Worm (Caenorhabditis elegans) whole organism, L4/young adult: Measurements from ENCODE around the gene tag-234.
"Not testable (repeated sequence)": the region's sequence is repeated elsewhere in the genome, so short reads cannot be mapped to it uniquely, and the experiment has no call there.

ENCODE experiments used
- W03F9.2 ChIP-seq: fragments of 150-350 bp; optimal IDR thresholded peaks from 2 replicates; lab custom pipeline; 2014; ENCODE audit warnings: missing biosample characterization, missing genetic modification characterization
- dao-5 ChIP-seq: sonication (generic microtip); optimal IDR thresholded peaks from 2 replicates; lab custom pipeline; 2016; ENCODE audit warnings: missing genotype, missing genetic modification characterization, moderate library complexity, missing compliant biosample characterization
- him-1 ChIP-seq: sonication (generic microtip); optimal IDR thresholded peaks from 2 replicates; lab custom pipeline; 2016; ENCODE audit warnings: missing genotype, missing genetic modification reagents, missing genetic modification characterization, missing compliant biosample characterization

The tag-234 gene

DNA sequence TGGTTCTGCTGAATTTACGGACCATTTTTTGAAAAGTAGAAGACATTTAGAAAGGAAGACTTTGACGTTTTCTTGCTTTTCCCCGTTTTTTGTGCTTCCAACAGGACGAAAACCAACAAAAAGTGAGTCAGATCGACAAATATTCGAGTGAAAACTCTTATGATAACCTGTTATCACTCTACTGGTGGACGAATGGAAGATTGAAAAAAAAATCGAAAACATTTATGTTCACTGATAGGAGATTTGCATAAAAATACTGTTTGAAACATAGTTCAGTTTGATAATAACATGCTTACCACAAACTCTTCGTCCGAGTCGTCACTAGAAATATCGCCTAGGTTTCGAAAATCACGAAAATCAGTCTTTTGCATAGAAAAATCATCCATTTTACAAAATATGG lies 8.4 kb downstream of the tag-234 start:
- TF ChIP-seq dao-5 (tag; lab: Kevin White, UChicago) (no peak), him-1 (no peak), W03F9.2 (tag; lab: Kevin White, UChicago) (no peak)

DNA sequence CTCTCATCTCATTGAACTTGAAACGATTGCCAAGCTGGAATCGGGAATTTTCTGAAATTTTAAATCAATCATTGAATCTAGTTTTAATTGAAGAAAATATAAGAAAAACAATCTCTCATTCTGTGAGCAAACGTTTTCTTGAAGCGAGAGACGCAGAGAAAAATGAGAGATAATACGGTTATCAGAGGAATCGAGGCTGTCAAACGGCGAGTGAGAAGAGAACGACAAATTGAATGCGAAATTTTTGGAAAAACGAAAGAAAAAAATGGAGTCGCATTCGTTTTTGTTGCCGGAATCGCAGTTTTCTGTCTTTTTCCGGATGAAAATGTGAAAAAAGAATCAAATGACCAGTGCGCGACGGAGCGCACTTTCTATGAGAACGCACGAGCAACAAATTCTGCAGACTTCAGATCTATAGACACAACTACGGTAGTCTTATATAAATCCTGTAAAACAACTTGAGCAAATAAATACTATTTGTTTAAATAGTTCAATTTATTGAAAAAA lies 9.6 kb downstream of the tag-234 start, which contains the start of gene tex-2:
Gene tex-2 (minus strand): TSS at position 51 of the 507 bp plus-strand sequence.
- TF ChIP-seq dao-5 (tag; lab: Kevin White, UChicago), result no peak
- TF ChIP-seq W03F9.2 (tag; lab: Kevin White, UChicago), result peak; percentile 23

DNA sequence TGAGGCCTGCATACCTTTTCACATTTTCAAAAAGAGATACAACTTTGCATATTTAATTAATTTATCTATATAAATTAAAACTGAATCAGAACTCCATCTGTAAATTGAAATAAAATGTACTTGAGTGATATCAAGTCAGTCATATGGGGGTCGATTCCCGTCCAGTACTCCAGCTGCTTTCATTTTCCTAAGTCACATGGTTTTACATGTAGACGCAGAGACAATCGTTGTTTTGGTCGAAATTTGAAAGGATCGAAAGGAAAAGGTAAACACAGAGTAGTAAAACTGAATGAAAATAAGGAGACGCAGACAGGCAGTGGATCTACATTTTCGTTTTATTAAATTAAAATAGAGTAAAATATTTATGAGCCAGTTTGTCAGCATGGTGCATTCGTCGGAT lies 10.1 kb downstream of the tag-234 start:
- TF ChIP-seq W03F9.2 (tag; lab: Kevin White, UChicago), result no peak
- TF ChIP-seq him-1, result no peak
- TF ChIP-seq dao-5 (tag; lab: Kevin White, UChicago), result no peak

DNA sequence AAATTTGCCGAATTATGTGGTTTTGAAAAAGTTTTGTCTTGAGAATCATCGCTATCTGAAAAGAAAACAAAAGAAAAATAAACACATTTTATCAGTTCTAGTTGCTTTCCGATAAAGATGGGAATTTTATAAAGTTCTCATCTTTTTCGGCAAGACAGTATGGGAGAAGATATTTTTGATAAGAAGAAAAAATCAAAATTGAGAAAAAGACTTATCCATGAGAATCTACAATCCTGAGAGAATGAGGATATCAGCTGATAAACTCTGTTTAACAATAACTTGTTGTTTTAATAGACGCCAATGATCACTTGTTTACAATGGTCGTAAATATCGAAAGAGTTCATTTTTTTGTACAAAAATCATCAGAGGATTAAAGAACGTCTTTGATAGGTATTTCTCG lies 12.1 kb downstream of the tag-234 start, which contains the start of gene F55C12.6:
Gene F55C12.6 (minus strand): TSS at position 101 of the 400 bp plus-strand sequence.
- TF ChIP-seq W03F9.2 (tag; lab: Kevin White, UChicago) (no peak), dao-5 (tag; lab: Kevin White, UChicago) (no peak)

DNA sequence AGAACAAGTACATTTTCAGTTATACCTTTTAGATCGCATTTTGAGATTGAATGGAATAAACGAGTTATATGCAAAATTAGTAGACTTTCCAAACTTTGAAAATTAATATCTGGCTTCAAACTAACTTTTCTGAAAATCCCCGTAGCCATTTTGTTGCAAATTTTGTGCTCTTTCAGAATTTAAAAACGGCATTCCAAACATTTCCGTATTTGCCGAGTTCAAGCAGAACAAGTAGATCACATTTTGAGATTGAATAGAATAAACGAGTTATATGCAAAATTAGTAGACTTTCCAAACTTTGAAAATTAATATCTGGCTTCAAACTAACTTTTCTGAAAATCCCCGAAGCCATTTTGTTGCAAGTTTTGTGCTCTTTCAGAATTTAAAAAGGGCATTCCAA lies 12.5 kb downstream of the tag-234 start, which contains the start of gene F55C12.2:
Gene F55C12.2 (plus strand): TSS at position 301 of the 400 bp plus-strand sequence.
- not testable (repeated sequence) for TF ChIP-seq W03F9.2 (tag; lab: Kevin White, UChicago); dao-5 (tag; lab: Kevin White, UChicago); him-1

DNA sequence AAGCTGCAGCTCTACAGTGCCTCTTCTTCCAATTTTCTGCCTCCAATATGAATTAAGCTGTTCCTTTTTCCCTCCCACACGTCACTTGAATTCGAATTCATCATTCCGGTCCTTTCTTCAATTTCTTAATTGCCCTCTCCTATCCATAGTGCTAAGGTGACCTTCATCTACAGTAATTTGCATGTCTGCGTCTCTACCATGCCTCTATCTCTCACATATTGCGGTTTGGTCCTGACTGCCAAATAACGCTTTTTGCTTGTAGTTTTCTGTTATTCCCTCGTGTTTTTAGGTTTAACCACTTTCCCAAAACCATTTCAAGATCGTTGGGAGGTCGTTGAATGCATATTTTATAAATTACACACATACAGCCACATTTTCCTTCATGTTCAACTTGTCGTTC lies 16.7 kb downstream of the tag-234 start:
- TF ChIP-seq dao-5 (tag; lab: Kevin White, UChicago) (no peak), him-1 (no peak), W03F9.2 (tag; lab: Kevin White, UChicago) (no peak)

DNA sequence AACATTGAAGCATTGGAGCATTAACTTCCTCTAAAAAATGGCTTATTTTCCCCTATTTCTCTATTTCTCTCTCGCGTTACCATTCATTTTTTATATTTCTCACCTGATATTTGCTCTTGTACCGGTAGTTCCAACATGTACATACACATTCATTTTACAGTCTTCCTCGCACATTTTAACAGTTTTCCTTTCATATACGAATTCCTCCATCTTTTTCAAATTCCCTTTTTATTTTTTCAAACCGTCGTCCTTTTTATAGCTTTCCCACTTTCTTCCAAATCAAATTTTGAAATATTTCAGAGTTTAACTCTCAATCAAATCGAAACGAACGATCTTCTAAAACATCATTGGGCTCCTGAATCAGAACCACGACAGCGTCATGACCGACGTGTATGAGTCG lies 20.3 kb downstream of the tag-234 start, which contains the start of gene rfip-1:
Gene rfip-1 (plus strand): TSS at position 301 of the 400 bp plus-strand sequence.
- TF ChIP-seq dao-5 (tag; lab: Kevin White, UChicago) (no peak), him-1 (no peak), W03F9.2 (tag; lab: Kevin White, UChicago) (no peak)

DNA sequence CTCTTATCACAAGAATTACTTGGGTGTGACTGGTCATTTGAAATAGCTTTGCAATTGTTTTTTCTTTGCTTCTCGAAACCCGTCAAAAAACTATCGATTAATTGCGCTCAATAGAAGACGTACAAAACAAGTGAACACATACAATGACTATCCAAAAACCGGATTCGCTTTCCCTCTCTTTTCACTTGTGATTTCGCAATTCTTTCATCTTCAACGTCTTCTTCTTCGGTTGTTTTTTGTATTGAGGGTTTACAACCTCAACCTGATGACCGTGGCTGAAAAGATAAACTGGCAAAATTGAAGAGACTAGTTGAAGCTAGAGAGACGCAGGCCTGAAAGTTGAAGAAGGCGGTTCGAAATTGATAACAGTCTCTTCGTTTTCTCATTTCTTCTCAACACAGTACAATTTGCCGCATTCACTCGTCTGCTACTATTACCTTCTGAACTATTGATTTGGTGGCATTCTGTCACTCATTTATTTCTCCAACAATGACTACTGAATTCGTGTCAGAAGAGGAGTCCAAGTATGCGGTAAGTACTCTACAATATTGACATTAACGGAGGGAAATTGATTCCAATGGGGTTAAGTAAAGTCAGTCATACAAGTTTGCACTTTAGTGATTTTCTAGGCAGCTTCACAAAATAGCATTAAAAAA lies 22.1 kb downstream of the tag-234 start:
- TF ChIP-seq W03F9.2 (tag; lab: Kevin White, UChicago), result no peak
- TF ChIP-seq dao-5 (tag; lab: Kevin White, UChicago), result no peak
- no peak for TF ChIP-seq him-1

DNA sequence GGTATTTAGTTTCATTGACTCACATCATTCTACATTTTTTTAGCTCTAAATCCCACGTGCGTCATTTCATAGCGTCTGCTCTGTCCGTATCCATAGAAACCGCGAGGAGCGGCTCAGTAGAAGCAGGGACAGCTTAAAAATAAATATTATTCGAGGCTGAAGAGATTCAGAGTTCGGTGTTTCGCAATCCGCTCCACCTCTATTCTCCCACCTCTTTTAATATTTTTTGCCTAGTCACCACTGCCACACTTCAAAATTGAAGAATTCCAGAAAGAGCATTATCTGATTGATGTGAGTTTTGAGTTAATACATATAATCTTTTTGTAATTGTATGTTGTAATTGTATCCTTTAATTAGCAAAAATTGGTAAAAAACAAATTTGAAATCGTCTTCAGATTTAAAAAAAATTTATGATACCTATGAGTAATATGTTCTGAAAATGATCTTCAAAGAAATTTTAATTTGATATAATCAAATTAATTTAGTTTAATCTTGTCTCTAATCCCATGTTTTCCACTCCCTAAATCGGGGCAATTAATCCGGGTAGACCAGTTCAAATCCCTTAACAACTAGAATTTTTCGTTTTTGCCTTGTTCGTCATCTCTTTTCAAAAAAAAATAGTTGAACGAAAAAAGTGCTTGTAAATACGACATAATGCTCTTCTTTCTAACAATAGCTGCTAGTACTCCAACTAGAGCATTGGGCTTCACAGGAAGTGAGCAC lies 25.6 kb downstream of the tag-234 start:
- TF ChIP-seq W03F9.2 (tag; lab: Kevin White, UChicago) (no peak), dao-5 (tag; lab: Kevin White, UChicago) (no peak), him-1 (no peak)

DNA sequence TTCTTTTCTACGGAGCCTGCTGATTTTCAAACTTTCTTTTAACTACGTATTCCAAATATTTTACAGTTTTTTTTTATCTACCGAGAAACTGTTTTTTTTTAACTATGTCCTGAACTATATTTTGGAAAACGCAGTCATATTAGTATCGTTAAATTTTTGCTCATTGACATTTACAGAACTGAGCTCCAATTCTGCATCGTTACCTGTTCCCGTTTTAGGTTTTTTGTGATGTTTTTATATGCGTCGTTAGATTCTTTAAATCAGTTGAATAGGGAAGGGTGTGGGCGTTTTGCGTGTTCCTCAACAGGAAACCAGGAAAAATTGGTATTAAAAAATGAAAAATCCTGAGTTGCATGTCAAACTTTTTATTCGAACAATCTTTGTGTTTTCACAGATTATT lies 28.8 kb downstream of the tag-234 start:
- TF ChIP-seq him-1, result no peak
- no peak for TF ChIP-seq dao-5 (tag; lab: Kevin White, UChicago)
- no peak for TF ChIP-seq W03F9.2 (tag; lab: Kevin White, UChicago)

DNA sequence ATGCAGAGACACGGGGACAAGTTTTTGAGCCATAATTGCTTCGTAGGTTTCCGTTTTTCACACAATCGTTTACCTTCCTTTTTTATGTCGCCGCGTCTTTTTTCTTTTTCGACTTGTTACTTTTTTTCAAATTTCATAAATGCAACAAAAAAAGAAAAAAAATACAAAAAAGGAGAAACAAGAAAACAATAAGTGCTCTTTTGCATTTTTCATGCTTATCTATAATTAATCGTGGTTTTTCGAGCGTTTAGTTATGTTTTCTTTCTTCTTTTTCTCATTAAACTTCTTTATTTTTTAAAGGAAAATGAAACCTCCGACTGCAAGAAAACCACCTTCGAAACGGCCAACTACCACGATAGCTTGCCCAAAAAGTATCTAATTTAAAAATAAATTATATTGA lies 31.9 kb downstream of the tag-234 start, which contains the start of gene F59G1.4:
Gene F59G1.4 (plus strand): TSS at position 301 of the 400 bp plus-strand sequence.
- no peak for TF ChIP-seq W03F9.2 (tag; lab: Kevin White, UChicago)
- TF ChIP-seq him-1, result no peak
- TF ChIP-seq dao-5 (tag; lab: Kevin White, UChicago), result no peak

DNA sequence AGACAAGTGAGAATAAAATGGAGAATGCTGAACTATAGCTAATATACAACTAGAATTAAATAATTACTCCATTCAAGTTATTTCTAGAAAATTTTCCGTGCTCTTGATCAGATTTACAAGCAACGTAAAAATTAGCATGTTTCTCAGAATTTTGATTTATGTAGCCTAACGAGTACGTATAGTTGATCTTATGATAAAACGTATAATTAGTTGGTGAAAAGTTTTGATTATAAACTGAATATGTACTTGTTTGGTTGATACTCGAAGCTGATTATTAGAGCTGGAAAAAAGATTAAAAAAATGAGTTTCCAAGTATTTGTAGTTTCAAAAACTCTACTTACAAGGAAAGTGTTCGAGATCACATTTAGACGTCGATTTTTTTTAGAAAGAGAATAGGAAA lies 32.5 kb downstream of the tag-234 start:
- TF ChIP-seq him-1 (no peak), dao-5 (tag; lab: Kevin White, UChicago) (no peak), W03F9.2 (tag; lab: Kevin White, UChicago) (no peak)

DNA sequence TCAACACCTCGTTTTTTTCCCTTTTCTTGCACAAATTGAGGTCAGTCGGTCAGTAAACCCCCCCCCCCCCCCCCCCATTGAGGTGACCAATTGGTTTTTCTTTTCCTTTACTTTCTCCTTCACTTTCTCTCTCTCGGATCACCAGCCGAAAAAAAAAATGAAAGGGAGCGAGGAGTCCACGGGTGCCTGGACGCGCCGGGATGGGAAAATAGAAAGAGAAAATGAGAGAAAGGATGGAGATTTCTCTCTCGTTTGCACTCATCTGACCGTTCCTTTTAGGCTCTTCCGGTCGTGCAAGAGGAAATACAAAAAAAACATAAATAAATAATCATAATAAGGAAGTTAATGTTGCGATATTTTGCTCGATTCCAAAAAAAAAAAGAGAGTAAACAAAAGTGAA lies 35.1 kb downstream of the tag-234 start:
- TF ChIP-seq dao-5 (tag; lab: Kevin White, UChicago) (no peak), him-1 (no peak)
